Worm (Caenorhabditis elegans) whole organism, L4/young adult: Measurements from ENCODE around the gene best-16.

Source experiments
- W03F9.2 ChIP-seq: fragments of 150-350 bp; optimal IDR thresholded peaks from 2 replicates; lab custom pipeline; 2014; ENCODE audit warnings: missing biosample characterization, missing genetic modification characterization
- dao-5 ChIP-seq: sonication (generic microtip); optimal IDR thresholded peaks from 2 replicates; lab custom pipeline; 2016; ENCODE audit warnings: missing genotype, missing genetic modification characterization, moderate library complexity, missing compliant biosample characterization

ce11 chrIV:7234623-7235022 lies 39.0 kb upstream of the best-16 start:
- TF ChIP-seq W03F9.2 (no peak), dao-5 (no peak)
